Worm (Caenorhabditis elegans): ENCODE measurements around the gene rgs-6.
A peak's percentile ranks its signal among the peaks of the same experiment; 100 is the strongest.

Gene rgs-6

ce11 chrX:5780672-5781182 lies 47.1 kb upstream of the rgs-6 start, which contains the start of gene sft-4:
Gene sft-4, minus strand, starts transcription at chrX:5780722.
- TF ChIP-seq ceh-63 (GFP tag; optimal IDR thresholded peaks at IDR 0.05) = no peak
- TF ChIP-seq dpl-1 (GFP tag; optimal IDR thresholded peaks at IDR 0.05) = no peak
- TF ChIP-seq ztf-11 (tag; optimal IDR thresholded peaks at IDR 0.05) = no peak
- TF ChIP-seq swsn-7 (tag; optimal IDR thresholded peaks at IDR 0.05) = peak; percentile 38
- peak; percentile 77 for TF ChIP-seq nhr-71 (tag; optimal IDR thresholded peaks at IDR 0.05)
- TF ChIP-seq ceh-8 (GFP tag; optimal IDR thresholded peaks at IDR 0.05) = no peak
- TF ChIP-seq xbp-1 (tag; optimal IDR thresholded peaks at IDR 0.05) = no peak
- TF ChIP-seq mab-9 (GFP tag; IDR thresholded peaks at IDR 0.05) = no peak
- no peak for TF ChIP-seq hlh-17 (GFP tag; optimal IDR thresholded peaks at IDR 0.05; ENCODE audit: borderline replicate concordance)
- peak; percentile 40 for TF ChIP-seq mep-1 (tag; optimal IDR thresholded peaks at IDR 0.05)
- TF ChIP-seq lir-3 (tag; optimal IDR thresholded peaks at IDR 0.05; ENCODE audit: poor library complexity) = peak; percentile 14
- TF ChIP-seq lin-14 (GFP tag; optimal IDR thresholded peaks at IDR 0.05) = peak; percentile 80
- TF ChIP-seq dsc-1 (tag; optimal IDR thresholded peaks at IDR 0.05) = peak; percentile 26
- TF ChIP-seq ceh-88 (GFP tag; IDR thresholded peaks at IDR 0.05) = no peak
- no peak for TF ChIP-seq nhr-237 (tag; optimal IDR thresholded peaks at IDR 0.05)
- no peak for TF ChIP-seq unc-98 (GFP tag; IDR thresholded peaks at IDR 0.05)
- TF ChIP-seq fos-1 (tag; optimal IDR thresholded peaks at IDR 0.05) = no peak
- peak; percentile 9 for TF ChIP-seq elt-2 (tag; optimal IDR thresholded peaks at IDR 0.05)
- TF ChIP-seq nhr-84 (tag; optimal IDR thresholded peaks at IDR 0.05) = no peak
- no peak for TF ChIP-seq Y116A8C.19 (tag; optimal IDR thresholded peaks at IDR 0.05; ENCODE audit: borderline replicate concordance)
- no peak for TF ChIP-seq nhr-11 (tag; optimal IDR thresholded peaks at IDR 0.05)
- no peak for TF ChIP-seq sox-4 (tag; optimal IDR thresholded peaks at IDR 0.05)
- peak in 2 of 6 experiments; percentile 15 to 17 for TF ChIP-seq elt-3 (tag; optimal IDR thresholded peaks at IDR 0.05)
- peak; percentile 44 for TF ChIP-seq blmp-1 (tag; optimal IDR thresholded peaks at IDR 0.05)
- no peak for TF ChIP-seq pqm-1 (tag; optimal IDR thresholded peaks at IDR 0.05)
- TF ChIP-seq mdl-1 (tag; optimal IDR thresholded peaks at IDR 0.05) = peak in 1 of 2 experiments; percentile 85
- TF ChIP-seq rnt-1 (tag; optimal IDR thresholded peaks at IDR 0.05) = peak; percentile 61
- TF ChIP-seq nhr-77 (tag; optimal IDR thresholded peaks at IDR 0.05) = no peak
- TF ChIP-seq fkh-8 (tag; optimal IDR thresholded peaks at IDR 0.05) = no peak
- TF ChIP-seq nhr-19 (GFP tag; conservative IDR thresholded peaks at IDR 0.05) = peak; percentile 55
- TF ChIP-seq lin-15B (tag; optimal IDR thresholded peaks at IDR 0.05) = no peak
- TF ChIP-seq fkh-4 (tag; optimal IDR thresholded peaks at IDR 0.05; ENCODE audit: borderline replicate concordance) = no peak
- TF ChIP-seq irx-1 (tag; optimal IDR thresholded peaks at IDR 0.05) = no peak
- TF ChIP-seq fkh-10 (GFP tag; optimal IDR thresholded peaks at IDR 0.05) = no peak
- peak; percentile 65 for TF ChIP-seq snu-23 (GFP tag; optimal IDR thresholded peaks at IDR 0.05)
- TF ChIP-seq lin-35 (GFP tag; optimal IDR thresholded peaks at IDR 0.05) = peak in 1 of 2 experiments; percentile 1
- no peak for TF ChIP-seq nhr-12 (tag; optimal IDR thresholded peaks at IDR 0.05)
- TF ChIP-seq tlp-1 (tag; optimal IDR thresholded peaks at IDR 0.05) = no peak
- no peak for TF ChIP-seq aly-2 (tag; optimal IDR thresholded peaks at IDR 0.05)
- TF ChIP-seq snpc-4 (tag; optimal IDR thresholded peaks at IDR 0.05) = no peak
- no peak for TF ChIP-seq unc-86 (tag; optimal IDR thresholded peaks at IDR 0.05)
- no peak for TF ChIP-seq unc-130 (tag; optimal IDR thresholded peaks at IDR 0.05)
- no peak for TF ChIP-seq C04F5.9 (tag; optimal IDR thresholded peaks at IDR 0.05)
- no peak for TF ChIP-seq ets-5 (GFP tag; IDR thresholded peaks at IDR 0.05)
- peak; percentile 36 for TF ChIP-seq nhr-85 (tag)
- TF ChIP-seq ceh-82 (tag; optimal IDR thresholded peaks at IDR 0.05) = no peak
- no peak for TF ChIP-seq C34B4.2 (tag; optimal IDR thresholded peaks at IDR 0.05)
- TF ChIP-seq jun-1 (tag; optimal IDR thresholded peaks at IDR 0.05) = no peak
- TF ChIP-seq F16B12.6 (tag; optimal IDR thresholded peaks at IDR 0.05) = no peak
- peak; percentile 35 for TF ChIP-seq nhr-90 (tag; optimal IDR thresholded peaks at IDR 0.05; ENCODE audit: poor library complexity)
- TF ChIP-seq ztf-4 (tag; optimal IDR thresholded peaks at IDR 0.05) = peak; percentile 50
- no peak for TF ChIP-seq nhr-76 (tag; optimal IDR thresholded peaks at IDR 0.05)
- no peak for TF ChIP-seq mef-2 (tag; optimal IDR thresholded peaks at IDR 0.05)
